Worm (Caenorhabditis elegans) whole organism, young adult: Measurements from ENCODE around the gene glb-31.

Experiments used
- B0035.1 ChIP-seq: sonication (generic microtip); optimal IDR thresholded peaks from 2 replicates; lab custom pipeline; 2016; ENCODE audit warnings: missing genetic modification characterization, mild to moderate bottlenecking, missing compliant biosample characterization, missing genotype, missing genetic modification reagents
- B0336.3 ChIP-seq: fragments of 200-800 bp; sonication (Bioruptor generic); IDR thresholded peaks from 2 replicates; pipeline ENCODE4 v1.3.6; 2022; ENCODE audit warnings: missing genetic modification characterization, missing compliant biosample characterization
- C06A6.2 ChIP-seq: fragments of 200-800 bp; sonication (Bioruptor generic); conservative IDR thresholded peaks from 2 replicates; pipeline ENCODE4 v1.3.6; 2022; ENCODE audit warnings: missing genetic modification characterization, missing compliant biosample characterization
- F22D6.2 ChIP-seq: sonication (generic microtip); optimal IDR thresholded peaks from 2 replicates; lab custom pipeline; 2016; ENCODE audit warnings: mild to moderate bottlenecking, missing genetic modification characterization, missing compliant biosample characterization
- F23B12.7 ChIP-seq: sonication (generic microtip); optimal IDR thresholded peaks from 2 replicates; lab custom pipeline; 2017; ENCODE audit warnings: missing genetic modification characterization, mild to moderate bottlenecking, missing compliant biosample characterization, antibody characterized with exemption, moderate library complexity; ENCODE audit not compliant: insufficient read depth
- F37B4.10 ChIP-seq: fragments of 200-800 bp; sonication (Bioruptor generic); IDR thresholded peaks from 2 replicates; pipeline ENCODE4 v1.3.6; 2022; ENCODE audit warnings: missing genetic modification characterization, missing compliant biosample characterization
- F57A8.1 ChIP-seq: fragments of 200-800 bp; sonication (Bioruptor generic); optimal IDR thresholded peaks from 2 replicates; lab custom pipeline; 2018; ENCODE audit warnings: mild to moderate bottlenecking, missing genetic modification characterization, moderate library complexity, missing compliant biosample characterization
- K12H6.12 ChIP-seq: fragments of 200-800 bp; sonication (Bioruptor generic); optimal IDR thresholded peaks from 2 replicates; lab custom pipeline; 2018; ENCODE audit warnings: mild to moderate bottlenecking, missing genetic modification characterization, missing compliant biosample characterization
- T26A5.8 ChIP-seq: sonication (generic microtip); optimal IDR thresholded peaks from 2 replicates; lab custom pipeline; 2016; ENCODE audit warnings: missing genetic modification characterization, missing compliant biosample characterization
- Y56A3A.18 ChIP-seq: fragments of 200-800 bp; sonication (Bioruptor generic); IDR thresholded peaks from 2 replicates; pipeline ENCODE4 v1.3.6; 2022; ENCODE audit warnings: missing genetic modification reagents, missing genetic modification characterization, missing compliant biosample characterization
- Y67H2A.10 ChIP-seq: fragments of 200-800 bp; sonication (Bioruptor generic); conservative IDR thresholded peaks from 2 replicates; pipeline ENCODE4 v1.3.6; 2022; ENCODE audit warnings: missing genetic modification reagents, missing genetic modification characterization, missing compliant biosample characterization
- Y95B8A.8 ChIP-seq: fragments of 200-800 bp; sonication (Bioruptor generic); IDR thresholded peaks from 2 replicates; pipeline ENCODE4 v1.3.6; 2022; ENCODE audit warnings: missing genetic modification reagents, missing genetic modification characterization, missing compliant biosample characterization
- akir-1 ChIP-seq: fragments of 200-800 bp; sonication (Bioruptor generic); optimal IDR thresholded peaks from 2 replicates; lab custom pipeline; 2018; ENCODE audit warnings: mild to moderate bottlenecking, missing genetic modification characterization, moderate library complexity, missing compliant biosample characterization
- attf-3 ChIP-seq: fragments of 200-800 bp; sonication (Bioruptor generic); conservative IDR thresholded peaks from 2 replicates; pipeline ENCODE4 v1.3.6; 2022; ENCODE audit warnings: missing genetic modification reagents, missing genetic modification characterization, missing compliant biosample characterization
- attf-5 ChIP-seq: fragments of 200-800 bp; sonication (Bioruptor generic); optimal IDR thresholded peaks from 2 replicates; lab custom pipeline; 2018; ENCODE audit warnings: mild to moderate bottlenecking, missing genetic modification characterization, missing compliant biosample characterization
- bed-2 ChIP-seq: fragments of 200-800 bp; sonication (Bioruptor generic); IDR thresholded peaks from 2 replicates; pipeline ENCODE4 v1.3.6; 2022; ENCODE audit warnings: missing genetic modification reagents, missing genetic modification characterization, missing compliant biosample characterization
- cebp-1 ChIP-seq, 2 experiments: fragments of 200-800 bp in 1 of 2; sonication (Bioruptor generic) in 1 of 2; sonication (generic microtip) in 1 of 2; IDR thresholded peaks in 1 of 2; optimal IDR thresholded peaks in 1 of 2; 2 replicates each; pipeline versions ENCODE4 v1.3.6 to Lab custom; 2017 to 2022; ENCODE audit warnings: missing compliant biosample characterization in 2 of 2, missing genetic modification characterization in 2 of 2, mild to moderate bottlenecking in 1 of 2, missing genetic modification reagents in 1 of 2, moderate library complexity in 1 of 2
- ceh-100 ChIP-seq: fragments of 200-800 bp; sonication (Bioruptor generic); IDR thresholded peaks from 2 replicates; pipeline ENCODE4 v1.3.6; 2022; ENCODE audit warnings: missing genetic modification reagents, missing genetic modification characterization, missing compliant biosample characterization
- die-1 ChIP-seq: sonication (generic microtip); optimal IDR thresholded peaks from 2 replicates; lab custom pipeline; 2016; ENCODE audit warnings: missing genotype, mild to moderate bottlenecking, missing genetic modification characterization, missing compliant biosample characterization
- dpff-1 ChIP-seq: sonication (generic microtip); optimal IDR thresholded peaks from 2 replicates; lab custom pipeline; 2017; ENCODE audit warnings: mild to moderate bottlenecking, missing genetic modification characterization, missing compliant biosample characterization
- dpl-1 ChIP-seq: fragments of 150-350 bp; optimal IDR thresholded peaks from 2 replicates; lab custom pipeline; 2014; ENCODE audit warnings: missing biosample characterization, missing genetic modification reagents, missing genetic modification characterization
- efl-1 ChIP-seq: fragments of 150-350 bp; optimal IDR thresholded peaks from 2 replicates; lab custom pipeline; 2014; ENCODE audit warnings: missing biosample characterization, missing genetic modification reagents, missing genetic modification characterization
- egl-44 ChIP-seq: fragments of 200-800 bp; sonication (Bioruptor generic); IDR thresholded peaks from 2 replicates; pipeline ENCODE4 v1.3.6; 2022; ENCODE audit warnings: missing genetic modification reagents, missing genetic modification characterization, missing compliant biosample characterization
- gei-17 ChIP-seq: fragments of 200-800 bp; sonication (Bioruptor generic); optimal IDR thresholded peaks from 2 replicates; lab custom pipeline; 2018; ENCODE audit warnings: mild to moderate bottlenecking, missing genetic modification characterization, missing compliant biosample characterization
- him-1 ChIP-seq: sonication (generic microtip); optimal IDR thresholded peaks from 2 replicates; lab custom pipeline; 2016; ENCODE audit warnings: missing genotype, missing genetic modification reagents, missing genetic modification characterization, missing compliant biosample characterization
- hlh-26 ChIP-seq: fragments of 200-800 bp; sonication (Bioruptor generic); conservative IDR thresholded peaks from 2 replicates; pipeline ENCODE4 v1.3.6; 2022; ENCODE audit warnings: missing genetic modification reagents, missing genetic modification characterization, missing compliant biosample characterization
- hmg-20 ChIP-seq: fragments of 200-800 bp; sonication (Bioruptor generic); IDR thresholded peaks from 2 replicates; pipeline ENCODE4 v1.3.6; 2022; ENCODE audit warnings: missing genetic modification reagents, missing genetic modification characterization, missing compliant biosample characterization
- hrde-1 ChIP-seq: sonication (generic microtip); optimal IDR thresholded peaks from 2 replicates; lab custom pipeline; 2016; ENCODE audit warnings: missing genetic modification characterization, mild to moderate bottlenecking, missing compliant biosample characterization, moderate library complexity, missing genotype, missing genetic modification reagents, borderline replicate concordance
- let-526 ChIP-seq: fragments of 200-800 bp; sonication (Bioruptor generic); IDR thresholded peaks from 2 replicates; pipeline ENCODE4 v1.3.6; 2022; ENCODE audit warnings: missing genetic modification reagents, missing genetic modification characterization, missing compliant biosample characterization
- lin-26 ChIP-seq: fragments of 200-800 bp; sonication (Bioruptor generic); IDR thresholded peaks from 2 replicates; pipeline ENCODE4 v1.3.6; 2022; ENCODE audit warnings: missing genetic modification reagents, missing genetic modification characterization, missing compliant biosample characterization
- lin-35 ChIP-seq, 3 experiments: fragments of 150-350 bp in 2 of 3; sonication (generic microtip) in 1 of 3; optimal IDR thresholded peaks; 2 replicates each; lab custom pipeline; 2014 to 2018; ENCODE audit warnings: missing biosample characterization in 3 of 3, missing genetic modification characterization in 3 of 3, missing genetic modification reagents in 3 of 3
- lsl-1 ChIP-seq: fragments of 200-800 bp; sonication (Bioruptor generic); optimal IDR thresholded peaks from 2 replicates; lab custom pipeline; 2018; ENCODE audit warnings: mild to moderate bottlenecking, missing genetic modification characterization, moderate library complexity, missing compliant biosample characterization
- madf-3 ChIP-seq: fragments of 200-800 bp; sonication (Bioruptor generic); IDR thresholded peaks from 2 replicates; pipeline ENCODE4 v1.3.6; 2022; ENCODE audit warnings: missing genetic modification reagents, missing genetic modification characterization, missing compliant biosample characterization
- madf-6 ChIP-seq: fragments of 200-800 bp; sonication (Bioruptor generic); IDR thresholded peaks from 2 replicates; pipeline ENCODE4 v1.3.6; 2022; ENCODE audit warnings: missing genetic modification reagents, missing genetic modification characterization, missing compliant biosample characterization
- madf-8 ChIP-seq: fragments of 200-800 bp; sonication (Bioruptor generic); conservative IDR thresholded peaks from 2 replicates; pipeline ENCODE4 v1.3.6; 2022; ENCODE audit warnings: missing genetic modification reagents, missing genetic modification characterization, missing compliant biosample characterization
- mcd-1 ChIP-seq: fragments of 200-800 bp; sonication (Bioruptor generic); IDR thresholded peaks from 2 replicates; pipeline ENCODE4 v1.3.6; 2022; ENCODE audit warnings: missing genetic modification reagents, missing genetic modification characterization, missing compliant biosample characterization
- mxl-1 ChIP-seq: sonication (generic microtip); optimal IDR thresholded peaks from 2 replicates; lab custom pipeline; 2016; ENCODE audit warnings: missing genetic modification characterization, missing compliant biosample characterization
- nhr-120 ChIP-seq: fragments of 200-800 bp; sonication (Bioruptor generic); IDR thresholded peaks from 2 replicates; pipeline ENCODE4 v1.3.6; 2022; ENCODE audit warnings: missing genetic modification characterization, missing compliant biosample characterization
- nhr-90 ChIP-seq: sonication (generic microtip); optimal IDR thresholded peaks from 2 replicates; lab custom pipeline; 2016; ENCODE audit warnings: missing genotype, mild to moderate bottlenecking, missing genetic modification characterization, missing compliant biosample characterization
- pbrm-1 ChIP-seq: fragments of 200-800 bp; sonication (Bioruptor generic); IDR thresholded peaks from 2 replicates; pipeline ENCODE4 v1.3.6; 2022; ENCODE audit warnings: missing genetic modification reagents, missing genetic modification characterization, missing compliant biosample characterization
- rcor-1 ChIP-seq: fragments of 200-800 bp; sonication (Bioruptor generic); IDR thresholded peaks from 2 replicates; pipeline ENCODE4 v1.3.6; 2022; ENCODE audit warnings: missing genetic modification reagents, missing genetic modification characterization, missing compliant biosample characterization
- rec-8 ChIP-seq, 2 experiments: sonication (generic microtip); optimal IDR thresholded peaks; 2 replicates each; lab custom pipeline; 2016; ENCODE audit warnings: mild to moderate bottlenecking in 2 of 2, missing genetic modification characterization in 2 of 2, missing genetic modification reagents in 2 of 2, missing genotype in 2 of 2, missing biosample characterization in 1 of 2, missing compliant biosample characterization in 1 of 2, moderate library complexity in 1 of 2
- repo-1 ChIP-seq: sonication (generic microtip); optimal IDR thresholded peaks from 2 replicates; lab custom pipeline; 2017; ENCODE audit warnings: mild to moderate bottlenecking, missing genetic modification characterization, missing compliant biosample characterization
- rpc-1 ChIP-seq, 2 experiments: fragments of 150-350 bp in 1 of 2; sonication (generic microtip) in 1 of 2; optimal IDR thresholded peaks; 2 replicates each; lab custom pipeline; 2014 to 2018; ENCODE audit warnings: missing biosample characterization in 1 of 2, missing genetic modification characterization in 1 of 2, missing genetic modification reagents in 1 of 2, missing genotype in 1 of 2
- sea-2 ChIP-seq: fragments of 200-800 bp; sonication (Bioruptor generic); IDR thresholded peaks from 2 replicates; pipeline ENCODE4 v1.3.6; 2022; ENCODE audit warnings: missing genetic modification characterization, missing compliant biosample characterization
- tlf-1 ChIP-seq: fragments of 200-800 bp; sonication (Bioruptor generic); optimal IDR thresholded peaks from 2 replicates; lab custom pipeline; 2018; ENCODE audit warnings: mild to moderate bottlenecking, missing genetic modification characterization, missing compliant biosample characterization
- unc-130 ChIP-seq: sonication (generic microtip); optimal IDR thresholded peaks from 2 replicates; lab custom pipeline; 2016; ENCODE audit warnings: missing genetic modification reagents, missing genetic modification characterization, missing compliant biosample characterization
- zfh-2 ChIP-seq: fragments of 200-800 bp; sonication (Bioruptor generic); conservative IDR thresholded peaks from 2 replicates; pipeline ENCODE4 v1.3.6; 2022; ENCODE audit warnings: missing genetic modification reagents, missing genetic modification characterization, missing compliant biosample characterization

The glb-31 gene

ce11 chrII:1323190-1323651, 21.8 kb upstream of the glb-31 start (continued):
- no peak for TF ChIP-seq ceh-100
- no peak for TF ChIP-seq egl-44 (GFP tag; lab: Robert Waterston, UW)
- TF ChIP-seq hmg-20 (GFP tag; lab: Robert Waterston, UW): no peak
- TF ChIP-seq madf-3: 0 out of 2 replicates have a peak, but pooled peaks have one; percentile 60
- peak; percentile 56 for TF ChIP-seq K12H6.12 (tag; lab: Kevin White, UChicago)
- TF ChIP-seq nhr-120 (GFP tag; lab: Robert Waterston, UW): no peak
- no peak for TF ChIP-seq him-1 (tag; lab: Kevin White, UChicago)
- TF ChIP-seq lsl-1 (GFP tag; lab: Kevin White, UChicago): no peak
- TF ChIP-seq madf-6: 0 out of 2 replicates have a peak, but pooled peaks have one; percentile 41
- TF ChIP-seq dpl-1 (GFP tag; lab: Kevin White, UChicago): no peak
- TF ChIP-seq pbrm-1 (GFP tag; lab: Robert Waterston, UW): no peak
- TF ChIP-seq lin-35 (GFP tag; optimal IDR thresholded peaks at IDR 0.05; lab: Kevin White, UChicago): no peak
- no peak for TF ChIP-seq cebp-1 (GFP tag; IDR thresholded peaks at IDR 0.05; lab: Robert Waterston, UW)
- peak; percentile 74 for TF ChIP-seq cebp-1 (tag; optimal IDR thresholded peaks at IDR 0.05; lab: Kevin White, UChicago)
- TF ChIP-seq unc-130 (GFP tag; lab: Kevin White, UChicago): peak; percentile 62
- no peak for TF ChIP-seq B0035.1 (tag; lab: Kevin White, UChicago)
- no peak for TF ChIP-seq die-1
- TF ChIP-seq T26A5.8: peak; percentile 64
- TF ChIP-seq F57A8.1: no peak
- TF ChIP-seq gei-17 (GFP tag; lab: Kevin White, UChicago): no peak
- no peak for TF ChIP-seq akir-1
- TF ChIP-seq Y95B8A.8 (GFP tag; lab: Robert Waterston, UW): no peak
- no peak for TF ChIP-seq tlf-1 (GFP tag; lab: Kevin White, UChicago)
- TF ChIP-seq sea-2 (GFP tag; lab: Robert Waterston, UW): no peak
- peak; percentile 74 for TF ChIP-seq mcd-1 (GFP tag; lab: Robert Waterston, UW)
- TF ChIP-seq lin-26 (GFP tag; lab: Robert Waterston, UW): no peak
- TF ChIP-seq B0336.3: peak; percentile 95
- no peak for TF ChIP-seq nhr-90
- no peak for TF ChIP-seq bed-2 (GFP tag; lab: Robert Waterston, UW)
- no peak for TF ChIP-seq F23B12.7
- no peak for TF ChIP-seq hlh-26 (GFP tag; lab: Robert Waterston, UW)
- TF ChIP-seq F37B4.10: no peak
- TF ChIP-seq repo-1 (tag; lab: Kevin White, UChicago): peak; percentile 40
- TF ChIP-seq Y67H2A.10 (GFP tag; lab: Robert Waterston, UW): no peak
- TF ChIP-seq mxl-1 (tag; lab: Kevin White, UChicago): no peak
- TF ChIP-seq dpff-1: no peak
- no peak for TF ChIP-seq efl-1 (GFP tag; lab: Kevin White, UChicago)
- TF ChIP-seq zfh-2 (GFP tag; lab: Robert Waterston, UW): peak; percentile 98
- no peak for TF ChIP-seq Y56A3A.18 (GFP tag; lab: Robert Waterston, UW)
- TF ChIP-seq F22D6.2: no peak
- TF ChIP-seq hrde-1 (tag; lab: Kevin White, UChicago): peak; percentile 89
- no peak for TF ChIP-seq rec-8 (tag; optimal IDR thresholded peaks at IDR 0.05; lab: Kevin White, UChicago)
- TF ChIP-seq madf-8: no peak
- TF ChIP-seq rcor-1 (GFP tag; lab: Robert Waterston, UW): 0 out of 2 replicates have a peak, but pooled peaks have one; percentile 27
- no peak for TF ChIP-seq let-526 (GFP tag; lab: Robert Waterston, UW)
- TF ChIP-seq C06A6.2 (GFP tag; lab: Robert Waterston, UW): no peak
- TF ChIP-seq attf-5 (GFP tag; lab: Kevin White, UChicago): peak; percentile 83
- no peak for TF ChIP-seq attf-3 (GFP tag; lab: Robert Waterston, UW)
- no peak for TF ChIP-seq rpc-1 (optimal IDR thresholded peaks at IDR 0.05; lab: Kevin White, UChicago)
- TF ChIP-seq rpc-1 (tag; optimal IDR thresholded peaks at IDR 0.05; lab: Kevin White, UChicago): no peak
